Fruit fly (Drosophila melanogaster): Measurements from ENCODE around the gene CG14540.

- no peak for TF ChIP-seq sr (GFP tag; IDR thresholded peaks at IDR 0.05)
- no peak for TF ChIP-seq Dip2 (GFP tag; IDR thresholded peaks at IDR 0.05)
- TF ChIP-seq ase (GFP tag; IDR thresholded peaks at IDR 0.05): no peak
- TF ChIP-seq dm (GFP tag; optimal IDR thresholded peaks at IDR 0.05): no peak
- TF ChIP-seq Sox102F (GFP tag; optimal IDR thresholded peaks at IDR 0.05): no peak
- no peak for TF ChIP-seq E2f1 (GFP tag; IDR thresholded peaks at IDR 0.05)
Observed at dm6 chr3R:26007298-26007697, 48.2 kb downstream of the CG14540 start.
